Worm (Caenorhabditis elegans): Measurements from ENCODE around the gene mut-7.

mut-7 gene

ce11 chrIII:9580039-9580891 is 38.1 kb upstream of the mut-7 start, which contains the start of gene ced-7:
Gene ced-7, minus strand, starts transcription at chrIII:9580089.
- TF ChIP-seq mes-4 (tag; optimal IDR thresholded peaks at IDR 0.05) (no peak), cebp-1 (GFP tag; IDR thresholded peaks at IDR 0.05) (no peak), cebp-1 (tag; optimal IDR thresholded peaks at IDR 0.05) (peak; percentile 82), ceh-100 (GFP tag; IDR thresholded peaks at IDR 0.05) (no peak), lsy-27 (tag; optimal IDR thresholded peaks at IDR 0.05; ENCODE audit: borderline replicate concordance, insufficient read depth) (no peak), sptf-2 (GFP tag; optimal IDR thresholded peaks at IDR 0.05) (no peak), attf-5 (GFP tag; optimal IDR thresholded peaks at IDR 0.05) (peak; percentile 18)

- TF ChIP-seq egl-44 (GFP tag; IDR thresholded peaks at IDR 0.05) (no peak), aptf-3 (GFP tag; IDR thresholded peaks at IDR 0.05) (no peak), ztf-18 (tag; optimal IDR thresholded peaks at IDR 0.05) (no peak), B0261.1 (tag; optimal IDR thresholded peaks at IDR 0.05) (no peak), ceh-40 (GFP tag; IDR thresholded peaks at IDR 0.05) (no peak), chd-7 (tag; optimal IDR thresholded peaks at IDR 0.05) (no peak), hrde-1 (tag; optimal IDR thresholded peaks at IDR 0.05; ENCODE audit: borderline replicate concordance) (no peak), C17E4.6 (GFP tag; IDR thresholded peaks at IDR 0.05) (no peak), Y56A3A.18 (GFP tag; IDR thresholded peaks at IDR 0.05) (no peak), D2030.7 (GFP tag; IDR thresholded peaks at IDR 0.05) (no peak), ztf-28 (GFP tag; IDR thresholded peaks at IDR 0.05) (no peak), Y79H2A.3 (GFP tag; conservative IDR thresholded peaks at IDR 0.05) (no peak), let-607 (tag; optimal IDR thresholded peaks at IDR 0.05) (peak; percentile 73 to 95), die-1 (tag; optimal IDR thresholded peaks at IDR 0.05) (no peak), mes-4 (tag; optimal IDR thresholded peaks at IDR 0.05) (no peak), lin-35 (GFP tag; optimal IDR thresholded peaks at IDR 0.05) (peak in 1 of 3 experiments; percentile 26), F33H1.4 (GFP tag; IDR thresholded peaks at IDR 0.05) (no peak), F55B11.4 (tag; optimal IDR thresholded peaks at IDR 0.05; ENCODE audit: borderline replicate concordance, insufficient read depth) (no peak), nfya-2 (GFP tag; IDR thresholded peaks at IDR 0.05) (peak; percentile 98), unc-62 (GFP tag; optimal IDR thresholded peaks at IDR 0.05) (no peak), efl-1 (GFP tag; optimal IDR thresholded peaks at IDR 0.05) (peak; percentile 50), pbrm-1 (GFP tag; IDR thresholded peaks at IDR 0.05) (no peak), dpff-1 (tag; optimal IDR thresholded peaks at IDR 0.05) (no peak), ceh-27 (GFP tag; optimal IDR thresholded peaks at IDR 0.05) (no peak), cebp-2 (GFP tag; IDR thresholded peaks at IDR 0.05) (no peak), lin-54 (GFP tag; optimal IDR thresholded peaks at IDR 0.05) (peak; percentile 28), athp-1 (tag; optimal IDR thresholded peaks at IDR 0.05) (no peak), ekl-4 (GFP tag; IDR thresholded peaks at IDR 0.05) (no peak), cebp-1 (GFP tag; IDR thresholded peaks at IDR 0.05) (no peak), cebp-1 (tag; optimal IDR thresholded peaks at IDR 0.05) (no peak), ztf-3 (GFP tag; optimal IDR thresholded peaks at IDR 0.05) (no peak), C06A6.2 (GFP tag; conservative IDR thresholded peaks at IDR 0.05) (no peak), Y53F4B.3 (GFP tag; IDR thresholded peaks at IDR 0.05) (no peak), hlh-12 (tag; optimal IDR thresholded peaks at IDR 0.05) (no peak), ceh-91 (GFP tag; IDR thresholded peaks at IDR 0.05) (no peak), him-1 (tag; optimal IDR thresholded peaks at IDR 0.05) (no peak), mcd-1 (GFP tag; IDR thresholded peaks at IDR 0.05) (0 out of 2 replicates have a peak, but pooled peaks have one; percentile 12), F23B12.7 (tag; optimal IDR thresholded peaks at IDR 0.05; ENCODE audit: insufficient read depth) (no peak), B0336.3 (GFP tag; IDR thresholded peaks at IDR 0.05) (no peak), nfyb-1 (GFP tag; IDR thresholded peaks at IDR 0.05) (peak; percentile 99), attf-3 (GFP tag; conservative IDR thresholded peaks at IDR 0.05) (no peak)
Observed at ce11 chrIII:9570869-9571268, 28.7 kb upstream of the mut-7 start.
